Fruit fly (Drosophila melanogaster): ENCODE data around the gene CG8745.
A peak's percentile ranks its signal among the peaks of the same experiment; 100 is the strongest.

Gene CG8745

dm6 chr3L:13912777-13913176 lies 46.1 kb upstream of the CG8745 start (continued):
- TF ChIP-seq CG13296 (GFP tag; optimal IDR thresholded peaks at IDR 0.05) (peak; percentile 54), Myb (GFP tag; optimal IDR thresholded peaks at IDR 0.05) (no peak), PHDP (tag; optimal IDR thresholded peaks at IDR 0.05) (peak; percentile 44), esg (GFP tag; conservative IDR thresholded peaks at IDR 0.05) (no peak), Fer1 (GFP tag; optimal IDR thresholded peaks at IDR 0.05) (peak; percentile 64), Sox100B (GFP tag; optimal IDR thresholded peaks at IDR 0.05) (no peak), CG34224 (GFP tag; IDR thresholded peaks at IDR 0.05; ENCODE audit: partially characterized antibody) (no peak), Dfd (GFP tag; optimal IDR thresholded peaks at IDR 0.05) (no peak), CG2712 (tag; optimal IDR thresholded peaks at IDR 0.05) (no peak), CG6791 (GFP tag; IDR thresholded peaks at IDR 0.05; ENCODE audit: partially characterized antibody) (no peak), CG13123 (GFP tag; optimal IDR thresholded peaks at IDR 0.05) (no peak), CG17568 (GFP tag; optimal IDR thresholded peaks at IDR 0.05) (peak; percentile 33), CoRest (tag; optimal IDR thresholded peaks at IDR 0.05) (no peak), MTF-1 (GFP tag; optimal IDR thresholded peaks at IDR 0.05; ENCODE audit: borderline replicate concordance) (no peak), nau (GFP tag; optimal IDR thresholded peaks at IDR 0.05) (peak; percentile 18), eyg (GFP tag; optimal IDR thresholded peaks at IDR 0.05) (no peak), kni (GFP tag; optimal IDR thresholded peaks at IDR 0.05) (no peak), CG8281 (tag; optimal IDR thresholded peaks at IDR 0.05) (no peak), Six4 (GFP tag; optimal IDR thresholded peaks at IDR 0.05) (no peak), Taf1 (GFP tag; IDR thresholded peaks at IDR 0.05) (no peak), Adf1 (GFP tag; IDR thresholded peaks at IDR 0.05) (peak; percentile 35; the same call in 1 of the 2 replicates), CG10366 (GFP tag; IDR thresholded peaks at IDR 0.05) (no peak), Max (GFP tag; optimal IDR thresholded peaks at IDR 0.05) (no peak), CG13775 (GFP tag; optimal IDR thresholded peaks at IDR 0.05) (no peak), pnt (GFP tag; optimal IDR thresholded peaks at IDR 0.05) (no peak), Lhr (GFP tag; optimal IDR thresholded peaks at IDR 0.05) (no peak), prd (optimal IDR thresholded peaks at IDR 0.05) (no peak), prd (GFP tag; IDR thresholded peaks at IDR 0.05) (no peak), wor (GFP tag; IDR thresholded peaks at IDR 0.05) (no peak), dmrt99B (tag; optimal IDR thresholded peaks at IDR 0.05) (no peak), CG11695 (GFP tag; IDR thresholded peaks at IDR 0.05) (peak; percentile 45; the same call in 1 of the 3 replicates), Drgx (GFP tag; IDR thresholded peaks at IDR 0.05) (no peak), danr (GFP tag; IDR thresholded peaks at IDR 0.05) (no peak), btn (GFP tag; optimal IDR thresholded peaks at IDR 0.05) (no peak), CG32772 (GFP tag; IDR thresholded peaks at IDR 0.05) (no peak), CG34376 (GFP tag; optimal IDR thresholded peaks at IDR 0.05) (peak; percentile 39), pum (GFP tag; optimal IDR thresholded peaks at IDR 0.05) (no peak), bsh (GFP tag; optimal IDR thresholded peaks at IDR 0.05) (no peak), CG10462 (GFP tag; optimal IDR thresholded peaks at IDR 0.05) (no peak), nerfin-1 (tag; optimal IDR thresholded peaks at IDR 0.05) (no peak), E2f1 (GFP tag; IDR thresholded peaks at IDR 0.05) (no peak), Deaf1 (tag; optimal IDR thresholded peaks at IDR 0.05) (no peak), NFAT (GFP tag; IDR thresholded peaks at IDR 0.05) (no peak), dan (GFP tag; IDR thresholded peaks at IDR 0.05) (no peak), CG2875 (GFP tag; optimal IDR thresholded peaks at IDR 0.05) (no peak), lbe (GFP tag; optimal IDR thresholded peaks at IDR 0.05) (no peak), CG7372 (GFP tag; IDR thresholded peaks at IDR 0.05) (no peak), CG10267 (tag; optimal IDR thresholded peaks at IDR 0.05) (no peak), HLH4C (GFP tag; IDR thresholded peaks at IDR 0.05; ENCODE audit: partially characterized antibody) (no peak), gcm (GFP tag; optimal IDR thresholded peaks at IDR 0.05) (no peak), trem (tag; optimal IDR thresholded peaks at IDR 0.05) (no peak), CG17802 (tag; optimal IDR thresholded peaks at IDR 0.05) (no peak)

All from whole organism, embryonic.